Worm (Caenorhabditis elegans): ENCODE measurements around the gene M79.2.

DNA sequence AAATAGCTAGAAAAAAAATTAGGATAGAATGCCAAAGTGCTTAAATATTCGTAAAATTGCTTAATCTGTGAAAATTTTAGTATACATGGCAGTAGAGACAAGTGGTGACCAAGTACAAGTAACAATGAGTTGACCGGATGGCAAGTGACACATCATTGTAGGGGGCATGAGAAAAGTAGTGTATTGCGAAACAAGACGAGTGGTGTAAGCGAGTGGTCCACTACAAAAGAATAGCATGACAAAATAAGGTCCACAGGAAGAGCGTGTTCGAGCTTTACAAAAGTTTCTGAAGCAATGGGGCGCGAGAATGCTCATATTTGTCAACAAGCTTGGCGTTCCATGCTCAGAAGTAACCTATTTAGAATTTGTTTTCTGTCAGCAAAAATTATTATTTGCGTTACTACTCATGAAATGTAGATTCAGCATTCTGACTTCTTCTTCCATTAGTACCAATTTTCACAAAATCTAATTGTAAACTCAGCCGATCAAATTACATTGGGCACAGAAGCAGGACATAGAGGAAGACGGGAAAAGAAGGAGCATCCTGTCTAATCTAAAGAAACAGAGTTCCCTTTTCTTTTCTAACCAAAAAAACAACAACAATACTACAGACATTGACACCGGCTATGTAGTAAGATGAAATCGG is 8.9 kb downstream of the M79.2 start:
- TF ChIP-seq snpc-4 (tag; optimal IDR thresholded peaks at IDR 0.05) (no peak), unc-39 (tag; optimal IDR thresholded peaks at IDR 0.05) (no peak), lin-13 (GFP tag; optimal IDR thresholded peaks at IDR 0.05) (no peak), F13H6.1 (tag; optimal IDR thresholded peaks at IDR 0.05) (no peak), blmp-1 (tag; optimal IDR thresholded peaks at IDR 0.05; ENCODE audit: insufficient read depth) (no peak), ama-1 (optimal IDR thresholded peaks at IDR 0.05) (no peak), sma-3 (GFP tag; optimal IDR thresholded peaks at IDR 0.05) (no peak), lin-39 (tag; optimal IDR thresholded peaks at IDR 0.05) (no peak), nhr-12 (tag; optimal IDR thresholded peaks at IDR 0.05) (no peak), nhr-11 (tag; optimal IDR thresholded peaks at IDR 0.05) (no peak), mdl-1 (tag; optimal IDR thresholded peaks at IDR 0.05) (no peak)
